Fruit fly (Drosophila melanogaster) S2 (cell line): ENCODE results near the gene Hsc70-2.

Source experiments
- CG8478 ChIP-seq: fragments of >200 bp; optimal IDR thresholded peaks from 2 replicates; lab custom pipeline; 2018
- CTCF ChIP-seq, 2 experiments: fragments of >200 bp; optimal IDR thresholded peaks; 2 replicates each; lab custom pipeline; 2018

dm6 chr3R:13014168-13014881 lies 30.2 kb upstream of the Hsc70-2 start:
- no peak for TF ChIP-seq CG8478 (lab: Kevin White, UChicago)
- TF ChIP-seq CTCF (optimal IDR thresholded peaks at IDR 0.05; lab: Kevin White, UChicago) = no peak
